Worm (Caenorhabditis elegans) whole organism, L4/young adult: ENCODE measurements around the gene sucg-1.

Experiments
- W03F9.2 ChIP-seq: fragments of 150-350 bp; optimal IDR thresholded peaks from 2 replicates; lab custom pipeline; 2014; ENCODE audit warnings: missing biosample characterization, missing genetic modification characterization
- dao-5 ChIP-seq: sonication (generic microtip); optimal IDR thresholded peaks from 2 replicates; lab custom pipeline; 2016; ENCODE audit warnings: missing genotype, missing genetic modification characterization, moderate library complexity, missing compliant biosample characterization

- no peak for TF ChIP-seq dao-5 (tag; lab: Kevin White, UChicago)
- no peak for TF ChIP-seq W03F9.2 (tag; lab: Kevin White, UChicago)
These were observed 21.9 kb upstream of the sucg-1 start, which contains the start of gene F33D4.4 for ce11 chrIV:7706805-7707204.
